Fruit fly (Drosophila melanogaster): ENCODE measurements around the gene dock.
A peak's percentile ranks its signal among the peaks of the same experiment; 100 is the strongest.

DNA sequence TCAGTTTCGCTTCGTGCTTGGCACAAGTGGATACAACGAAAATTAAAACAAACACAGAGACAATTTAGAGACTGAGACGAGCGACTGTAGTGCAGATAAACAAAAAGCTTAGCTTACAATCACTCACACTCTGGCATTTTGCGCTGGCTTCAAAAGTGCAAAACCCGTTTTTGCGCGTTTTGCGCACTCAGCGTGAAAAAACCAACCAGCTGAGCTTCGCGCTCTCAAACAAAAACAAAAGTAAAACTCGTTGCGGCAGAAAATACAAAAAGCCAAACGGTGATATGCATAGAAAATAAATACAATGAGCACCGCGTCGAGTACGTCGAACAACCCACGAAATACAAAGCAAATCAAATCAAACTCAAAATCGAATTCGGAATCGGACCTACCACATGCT, 14.9 kb downstream of the dock start:
- no peak for TF ChIP-seq D1 (tag; optimal IDR thresholded peaks at IDR 0.05)
- peak; percentile 25 for TF ChIP-seq CG13204 (GFP tag; optimal IDR thresholded peaks at IDR 0.05)
- TF ChIP-seq CG34367 (tag; optimal IDR thresholded peaks at IDR 0.05): no peak
- no peak for TF ChIP-seq Pif1A (GFP tag; optimal IDR thresholded peaks at IDR 0.05)
- TF ChIP-seq CG8301 (tag; optimal IDR thresholded peaks at IDR 0.05): no peak
- TF ChIP-seq CG9948 (tag; optimal IDR thresholded peaks at IDR 0.05): no peak

Measured in whole organism, pupa.